Worm (Caenorhabditis elegans): ENCODE results near the gene mboa-7.
A peak's percentile ranks its signal among the peaks of the same experiment; 100 is the strongest.

mboa-7 gene

DNA sequence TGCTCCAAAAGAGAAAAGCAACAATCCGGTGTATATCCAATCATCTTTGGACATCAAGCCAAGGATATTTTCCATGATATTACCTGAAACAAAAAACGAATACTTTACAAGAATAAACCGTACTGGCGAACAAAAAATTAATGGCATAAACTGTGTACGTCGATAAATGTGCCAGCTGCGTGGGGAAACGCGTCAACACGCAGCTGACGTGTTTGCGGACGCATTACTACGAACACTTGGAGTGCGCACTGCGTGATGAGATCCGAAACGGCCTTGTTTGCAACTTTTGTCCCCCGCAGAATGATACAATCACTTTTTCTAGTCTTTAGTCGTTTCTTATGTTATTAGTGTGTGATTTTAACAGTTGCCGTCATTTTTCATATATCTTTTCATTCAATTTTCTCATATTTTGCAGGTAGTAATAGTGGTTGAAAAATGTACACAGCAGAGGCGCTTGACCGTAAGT, at the start of gene mboa-7, which contains the start of gene git-1 (continued):
- no peak for TF ChIP-seq F26F4.8 (GFP tag; conservative IDR thresholded peaks at IDR 0.05)
- TF ChIP-seq Y105C5A.15 (GFP tag; IDR thresholded peaks at IDR 0.05), result no peak

DNA sequence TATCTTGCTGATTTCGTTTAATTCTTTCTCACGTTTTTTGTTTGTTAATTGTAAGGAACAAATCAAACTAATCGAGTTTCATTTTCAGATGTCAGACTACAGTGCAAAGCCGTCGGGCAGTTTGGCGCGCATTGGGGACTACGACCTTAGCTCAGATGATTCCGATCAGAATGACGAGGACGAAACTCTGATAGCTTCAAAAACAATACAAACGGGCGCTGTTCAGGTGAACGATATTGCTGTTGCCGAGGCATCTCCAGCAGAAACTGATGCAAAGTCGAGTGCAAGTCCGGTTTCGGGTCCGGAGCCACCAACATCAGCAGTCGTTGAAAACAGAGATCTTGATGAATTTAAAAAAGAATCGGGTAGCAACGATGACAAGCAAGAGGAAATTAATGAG, 44.8 kb upstream of the mboa-7 start, which contains the start of gene bet-2:
Gene bet-2 (plus strand): TSS at position 89 of the 400 bp plus-strand sequence.
- TF ChIP-seq Y48G9A.11 (GFP tag; IDR thresholded peaks at IDR 0.05), result no peak
- TF ChIP-seq unc-62 (GFP tag; optimal IDR thresholded peaks at IDR 0.05 in 1 of 2), result peak in 1 of 2 experiments; percentile 97
- no peak for TF ChIP-seq unc-62 (tag; optimal IDR thresholded peaks at IDR 0.05)

DNA sequence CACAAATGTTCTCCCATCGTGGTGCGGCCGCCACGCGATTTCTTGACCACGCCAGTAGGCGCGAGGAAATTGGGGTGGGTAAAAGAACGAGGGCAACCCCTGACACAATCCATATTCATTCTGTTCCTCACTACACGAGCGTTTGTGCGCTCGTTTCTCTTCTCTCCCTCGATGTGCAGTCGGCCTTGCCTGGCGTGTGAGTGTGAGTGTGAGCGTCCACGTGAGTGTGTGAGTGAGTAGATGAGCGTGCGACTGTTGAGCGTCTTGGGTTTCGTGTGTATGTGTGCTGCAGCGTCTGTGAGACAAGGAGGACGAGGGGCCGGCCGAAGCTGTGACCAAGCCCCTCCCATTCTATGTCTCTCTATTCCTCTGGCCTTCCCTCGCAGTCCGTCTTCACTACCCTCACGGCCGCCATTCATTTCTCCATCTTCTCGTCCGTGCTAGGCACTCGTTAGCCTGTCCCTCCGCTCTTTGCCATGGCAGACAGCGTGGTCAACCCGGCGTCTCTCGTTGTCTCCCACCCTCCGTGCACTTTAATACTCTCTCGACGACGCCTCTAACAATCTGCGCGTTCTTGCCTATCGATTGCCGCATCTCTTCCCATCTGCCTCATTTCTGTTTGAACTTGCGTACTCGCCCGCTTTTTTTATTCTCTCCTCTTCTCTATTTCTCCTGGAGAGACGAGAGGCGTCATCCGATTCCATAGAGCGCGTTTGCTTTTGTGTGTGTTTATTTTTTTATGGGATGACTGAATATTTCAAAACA, 44.2 kb upstream of the mboa-7 start:
- TF ChIP-seq dpl-1 (GFP tag; optimal IDR thresholded peaks at IDR 0.05) (peak; percentile 45), R02D3.7 (tag; optimal IDR thresholded peaks at IDR 0.05) (no peak), spr-1 (tag; optimal IDR thresholded peaks at IDR 0.05) (peak; percentile 91), cey-2 (tag; optimal IDR thresholded peaks at IDR 0.05; ENCODE audit: borderline replicate concordance, insufficient read depth) (no peak), gei-8 (GFP tag; optimal IDR thresholded peaks at IDR 0.05) (peak; percentile 85), daf-12 (tag; optimal IDR thresholded peaks at IDR 0.05) (no peak), ces-1 (GFP tag; optimal IDR thresholded peaks at IDR 0.05) (peak; percentile 56), madf-9 (GFP tag; conservative IDR thresholded peaks at IDR 0.05) (peak; percentile 61), zfp-2 (tag; optimal IDR thresholded peaks at IDR 0.05) (peak; percentile 62), ZK546.5 (tag; optimal IDR thresholded peaks at IDR 0.05) (no peak), nhr-76 (tag; optimal IDR thresholded peaks at IDR 0.05) (no peak), lin-39 (tag; optimal IDR thresholded peaks at IDR 0.05) (no peak), nhr-25 (tag; optimal IDR thresholded peaks at IDR 0.05; ENCODE audit: borderline replicate concordance, insufficient read depth) (peak; percentile 32), ceh-28 (tag; optimal IDR thresholded peaks at IDR 0.05) (peak; percentile 87), zip-11 (GFP tag; IDR thresholded peaks at IDR 0.05) (no peak), zag-1 (tag; optimal IDR thresholded peaks at IDR 0.05) (peak; percentile 80), aly-2 (tag; optimal IDR thresholded peaks at IDR 0.05) (no peak), nhr-10 (tag; optimal IDR thresholded peaks at IDR 0.05) (peak; percentile 53), unc-62 (GFP tag; optimal IDR thresholded peaks at IDR 0.05 in 1 of 2) (peak in 1 of 2 experiments; percentile 81), unc-62 (tag; optimal IDR thresholded peaks at IDR 0.05) (peak; percentile 78), snpc-1.2 (GFP tag; IDR thresholded peaks at IDR 0.05) (no peak), arid-1 (GFP tag; conservative IDR thresholded peaks at IDR 0.05) (peak; percentile 66), daf-19 (GFP tag; conservative IDR thresholded peaks at IDR 0.05) (no peak), nhr-41 (GFP tag; IDR thresholded peaks at IDR 0.05) (0 out of 2 replicates have a peak, but pooled peaks have one; percentile 25), nhr-111 (GFP tag; optimal IDR thresholded peaks at IDR 0.05) (peak; percentile 54), nhr-102 (tag; optimal IDR thresholded peaks at IDR 0.05) (peak; percentile 80), mep-1 (tag; optimal IDR thresholded peaks at IDR 0.05) (peak; percentile 93), tag-97 (GFP tag; IDR thresholded peaks at IDR 0.05) (0 out of 2 replicates have a peak, but pooled peaks have one; percentile 7), madf-5 (GFP tag; IDR thresholded peaks at IDR 0.05) (no peak), ceh-44 (GFP tag; IDR thresholded peaks at IDR 0.05) (no peak), ceh-62 (tag; optimal IDR thresholded peaks at IDR 0.05) (no peak), dmd-8 (GFP tag; IDR thresholded peaks at IDR 0.05) (0 out of 2 replicates have a peak, but pooled peaks have one; percentile 48), lin-13 (GFP tag; optimal IDR thresholded peaks at IDR 0.05) (peak; percentile 80), Y75B8A.6 (GFP tag; IDR thresholded peaks at IDR 0.05) (no peak), ctbp-1 (GFP tag; IDR thresholded peaks at IDR 0.05) (peak; percentile 90), mes-2 (tag; optimal IDR thresholded peaks at IDR 0.05; ENCODE audit: poor library complexity, severe bottlenecking) (peak; percentile 81), duxl-1 (tag; optimal IDR thresholded peaks at IDR 0.05; ENCODE audit: poor library complexity) (peak; percentile 4), unc-39 (tag; optimal IDR thresholded peaks at IDR 0.05) (no peak), fkh-10 (GFP tag; optimal IDR thresholded peaks at IDR 0.05) (peak; percentile 22), lin-38 (GFP tag; IDR thresholded peaks at IDR 0.05) (peak; percentile 86), dve-1 (tag; optimal IDR thresholded peaks at IDR 0.05; ENCODE audit: insufficient read depth) (peak; percentile 97), jun-1 (tag; optimal IDR thresholded peaks at IDR 0.05) (peak; percentile 32)

All from whole organism, L4 larva.